Worm (Caenorhabditis elegans) whole organism, young adult: ENCODE measurements around the gene twk-16.

Experiments used
- B0261.1 ChIP-seq: sonication (generic microtip); optimal IDR thresholded peaks from 2 replicates; lab custom pipeline; 2016; ENCODE audit warnings: mild to moderate bottlenecking, missing genetic modification characterization, moderate library complexity, missing compliant biosample characterization
- D2030.7 ChIP-seq: fragments of 200-800 bp; sonication (Bioruptor generic); IDR thresholded peaks from 2 replicates; pipeline ENCODE4 v1.3.6; 2022; ENCODE audit warnings: missing genetic modification reagents, missing genetic modification characterization, missing compliant biosample characterization
- T07F8.4 ChIP-seq: sonication (generic microtip); optimal IDR thresholded peaks from 2 replicates; lab custom pipeline; 2016; ENCODE audit warnings: mild to moderate bottlenecking, missing genetic modification characterization, moderate library complexity, missing compliant biosample characterization
- T26A5.8 ChIP-seq: sonication (generic microtip); optimal IDR thresholded peaks from 2 replicates; lab custom pipeline; 2016; ENCODE audit warnings: missing genetic modification characterization, missing compliant biosample characterization
- Y53F4B.3 ChIP-seq: fragments of 200-800 bp; sonication (Bioruptor generic); IDR thresholded peaks from 2 replicates; pipeline ENCODE4 v1.3.6; 2022; ENCODE audit warnings: missing genetic modification reagents, missing genetic modification characterization, missing compliant biosample characterization
- Y67H2A.10 ChIP-seq: fragments of 200-800 bp; sonication (Bioruptor generic); conservative IDR thresholded peaks from 2 replicates; pipeline ENCODE4 v1.3.6; 2022; ENCODE audit warnings: missing genetic modification reagents, missing genetic modification characterization, missing compliant biosample characterization
- Y95B8A.8 ChIP-seq: fragments of 200-800 bp; sonication (Bioruptor generic); IDR thresholded peaks from 2 replicates; pipeline ENCODE4 v1.3.6; 2022; ENCODE audit warnings: missing genetic modification reagents, missing genetic modification characterization, missing compliant biosample characterization
- ama-1 ChIP-seq, 3 experiments: fragments of 150-350 bp in 1 of 3; sonication (generic microtip) in 2 of 3; optimal IDR thresholded peaks; 2 replicates each; lab custom pipeline; 2014 to 2018; ENCODE audit warnings: missing biosample characterization in 2 of 3, missing genetic modification characterization in 2 of 3, missing genetic modification reagents in 2 of 3
- atf-7 ChIP-seq: sonication (generic microtip); optimal IDR thresholded peaks from 2 replicates; lab custom pipeline; 2017; ENCODE audit warnings: mild to moderate bottlenecking, missing genetic modification characterization, missing compliant biosample characterization
- attf-3 ChIP-seq: fragments of 200-800 bp; sonication (Bioruptor generic); conservative IDR thresholded peaks from 2 replicates; pipeline ENCODE4 v1.3.6; 2022; ENCODE audit warnings: missing genetic modification reagents, missing genetic modification characterization, missing compliant biosample characterization
- bed-2 ChIP-seq: fragments of 200-800 bp; sonication (Bioruptor generic); IDR thresholded peaks from 2 replicates; pipeline ENCODE4 v1.3.6; 2022; ENCODE audit warnings: missing genetic modification reagents, missing genetic modification characterization, missing compliant biosample characterization
- cebp-1 ChIP-seq, 2 experiments: fragments of 200-800 bp in 1 of 2; sonication (Bioruptor generic) in 1 of 2; sonication (generic microtip) in 1 of 2; IDR thresholded peaks in 1 of 2; optimal IDR thresholded peaks in 1 of 2; 2 replicates each; pipeline versions ENCODE4 v1.3.6 to Lab custom; 2017 to 2022; ENCODE audit warnings: missing compliant biosample characterization in 2 of 2, missing genetic modification characterization in 2 of 2, mild to moderate bottlenecking in 1 of 2, missing genetic modification reagents in 1 of 2, moderate library complexity in 1 of 2
- ceh-91 ChIP-seq: fragments of 200-800 bp; sonication (Bioruptor generic); IDR thresholded peaks from 2 replicates; pipeline ENCODE4 v1.3.6; 2022; ENCODE audit warnings: missing genetic modification reagents, missing genetic modification characterization, missing compliant biosample characterization
- dox-1 ChIP-seq: fragments of 200-800 bp; sonication (Bioruptor generic); IDR thresholded peaks from 2 replicates; pipeline ENCODE4 v1.3.6; 2022; ENCODE audit warnings: missing genetic modification reagents, missing genetic modification characterization, missing compliant biosample characterization
- dpl-1 ChIP-seq: fragments of 150-350 bp; optimal IDR thresholded peaks from 2 replicates; lab custom pipeline; 2014; ENCODE audit warnings: missing biosample characterization, missing genetic modification reagents, missing genetic modification characterization
- efl-1 ChIP-seq: fragments of 150-350 bp; optimal IDR thresholded peaks from 2 replicates; lab custom pipeline; 2014; ENCODE audit warnings: missing biosample characterization, missing genetic modification reagents, missing genetic modification characterization
- egrh-3 ChIP-seq: fragments of 200-800 bp; sonication (Bioruptor generic); IDR thresholded peaks from 2 replicates; pipeline ENCODE4 v1.3.6; 2022; ENCODE audit warnings: missing genetic modification reagents, missing genetic modification characterization, missing compliant biosample characterization
- ekl-4 ChIP-seq: fragments of 200-800 bp; sonication (Bioruptor generic); IDR thresholded peaks from 2 replicates; pipeline ENCODE4 v1.3.6; 2022; ENCODE audit warnings: missing genetic modification reagents, missing genetic modification characterization, missing compliant biosample characterization
- hmg-1.2 ChIP-seq: fragments of 200-800 bp; sonication (Bioruptor generic); IDR thresholded peaks from 2 replicates; pipeline ENCODE4 v1.3.6; 2022; ENCODE audit warnings: missing genetic modification reagents, missing genetic modification characterization, missing compliant biosample characterization
- let-607 ChIP-seq, 2 experiments: fragments of 200-800 bp in 1 of 2; sonication (Bioruptor generic) in 1 of 2; sonication (generic microtip) in 1 of 2; optimal IDR thresholded peaks; 2 replicates each; lab custom pipeline; 2016 to 2018; ENCODE audit warnings: mild to moderate bottlenecking in 2 of 2, missing compliant biosample characterization in 2 of 2, missing genetic modification characterization in 2 of 2, moderate library complexity in 2 of 2, missing genotype in 1 of 2
- lin-26 ChIP-seq: fragments of 200-800 bp; sonication (Bioruptor generic); IDR thresholded peaks from 2 replicates; pipeline ENCODE4 v1.3.6; 2022; ENCODE audit warnings: missing genetic modification reagents, missing genetic modification characterization, missing compliant biosample characterization
- lin-54 ChIP-seq: fragments of 200-800 bp; sonication (Bioruptor generic); optimal IDR thresholded peaks from 2 replicates; lab custom pipeline; 2018; ENCODE audit warnings: mild to moderate bottlenecking, missing genetic modification characterization, missing compliant biosample characterization
- lsl-1 ChIP-seq: fragments of 200-800 bp; sonication (Bioruptor generic); optimal IDR thresholded peaks from 2 replicates; lab custom pipeline; 2018; ENCODE audit warnings: mild to moderate bottlenecking, missing genetic modification characterization, moderate library complexity, missing compliant biosample characterization
- madf-3 ChIP-seq: fragments of 200-800 bp; sonication (Bioruptor generic); IDR thresholded peaks from 2 replicates; pipeline ENCODE4 v1.3.6; 2022; ENCODE audit warnings: missing genetic modification reagents, missing genetic modification characterization, missing compliant biosample characterization
- madf-6 ChIP-seq: fragments of 200-800 bp; sonication (Bioruptor generic); IDR thresholded peaks from 2 replicates; pipeline ENCODE4 v1.3.6; 2022; ENCODE audit warnings: missing genetic modification reagents, missing genetic modification characterization, missing compliant biosample characterization
- mel-28 ChIP-seq: sonication (generic microtip); optimal IDR thresholded peaks from 2 replicates; lab custom pipeline; 2016; ENCODE audit warnings: borderline replicate concordance, mild to moderate bottlenecking, missing genetic modification characterization, missing compliant biosample characterization
- pbrm-1 ChIP-seq: fragments of 200-800 bp; sonication (Bioruptor generic); IDR thresholded peaks from 2 replicates; pipeline ENCODE4 v1.3.6; 2022; ENCODE audit warnings: missing genetic modification reagents, missing genetic modification characterization, missing compliant biosample characterization
- pha-4 ChIP-seq: fragments of 150-350 bp; sonication (generic microtip); optimal IDR thresholded peaks from 2 replicates; lab custom pipeline; 2014; ENCODE audit warnings: missing biosample characterization, missing genetic modification reagents, missing genetic modification characterization
- rcor-1 ChIP-seq: fragments of 200-800 bp; sonication (Bioruptor generic); IDR thresholded peaks from 2 replicates; pipeline ENCODE4 v1.3.6; 2022; ENCODE audit warnings: missing genetic modification reagents, missing genetic modification characterization, missing compliant biosample characterization
- rec-8 ChIP-seq, 2 experiments: sonication (generic microtip); optimal IDR thresholded peaks; 2 replicates each; lab custom pipeline; 2016; ENCODE audit warnings: mild to moderate bottlenecking in 2 of 2, missing genetic modification characterization in 2 of 2, missing genetic modification reagents in 2 of 2, missing genotype in 2 of 2, missing biosample characterization in 1 of 2, missing compliant biosample characterization in 1 of 2, moderate library complexity in 1 of 2
- rpc-1 ChIP-seq, 2 experiments: fragments of 150-350 bp in 1 of 2; sonication (generic microtip) in 1 of 2; optimal IDR thresholded peaks; 2 replicates each; lab custom pipeline; 2014 to 2018; ENCODE audit warnings: missing biosample characterization in 1 of 2, missing genetic modification characterization in 1 of 2, missing genetic modification reagents in 1 of 2, missing genotype in 1 of 2
- snpc-1.3 ChIP-seq: sonication (generic microtip); optimal IDR thresholded peaks from 2 replicates; lab custom pipeline; 2017; ENCODE audit warnings: missing genetic modification characterization, mild to moderate bottlenecking, missing compliant biosample characterization, antibody characterized with exemption, moderate library complexity, missing genotype, missing genetic modification reagents; ENCODE audit not compliant: insufficient read depth
- snpc-4 ChIP-seq, 5 experiments: fragments of 150-350 bp in 1 of 5; sonication (generic microtip) in 4 of 5; optimal IDR thresholded peaks; 2 replicates each; lab custom pipeline; 2014 to 2018; ENCODE audit warnings: missing genetic modification characterization in 5 of 5, missing biosample characterization in 3 of 5, antibody characterized with exemption in 2 of 5, mild to moderate bottlenecking in 2 of 5, missing compliant biosample characterization in 2 of 5, missing genotype in 2 of 5, moderate library complexity in 2 of 5, missing genetic modification reagents in 1 of 5
- somi-1 ChIP-seq: fragments of 200-800 bp; sonication (Bioruptor generic); optimal IDR thresholded peaks from 2 replicates; lab custom pipeline; 2018; ENCODE audit warnings: mild to moderate bottlenecking, missing genetic modification characterization, missing compliant biosample characterization
- tbx-9 ChIP-seq: sonication (generic microtip); optimal IDR thresholded peaks from 2 replicates; lab custom pipeline; 2016; ENCODE audit warnings: borderline replicate concordance, missing genetic modification characterization, inconsistent platforms, missing compliant biosample characterization
- xnd-1 ChIP-seq: sonication (generic microtip); optimal IDR thresholded peaks from 2 replicates; lab custom pipeline; 2016; ENCODE audit warnings: missing genotype, missing genetic modification reagents, missing genetic modification characterization, missing compliant biosample characterization
- zfh-2 ChIP-seq: fragments of 200-800 bp; sonication (Bioruptor generic); conservative IDR thresholded peaks from 2 replicates; pipeline ENCODE4 v1.3.6; 2022; ENCODE audit warnings: missing genetic modification reagents, missing genetic modification characterization, missing compliant biosample characterization
- zim-3 ChIP-seq: sonication (generic microtip); optimal IDR thresholded peaks from 2 replicates; lab custom pipeline; 2017; ENCODE audit warnings: mild to moderate bottlenecking, missing genetic modification characterization, moderate library complexity, missing compliant biosample characterization
- ztf-26 ChIP-seq: sonication (generic microtip); optimal IDR thresholded peaks from 2 replicates; lab custom pipeline; 2017; ENCODE audit warnings: missing genetic modification characterization, missing compliant biosample characterization
- ztf-28 ChIP-seq: fragments of 200-800 bp; sonication (Bioruptor generic); IDR thresholded peaks from 2 replicates; pipeline ENCODE4 v1.3.6; 2022; ENCODE audit warnings: missing genetic modification reagents, missing genetic modification characterization, missing compliant biosample characterization
- ztf-3 ChIP-seq: fragments of 200-800 bp; sonication (Bioruptor generic); optimal IDR thresholded peaks from 2 replicates; lab custom pipeline; 2018; ENCODE audit warnings: mild to moderate bottlenecking, missing genetic modification characterization, missing compliant biosample characterization
- ztf-6 ChIP-seq: fragments of 200-800 bp; sonication (Bioruptor generic); IDR thresholded peaks from 2 replicates; pipeline ENCODE4 v1.3.6; 2022; ENCODE audit warnings: missing genetic modification reagents, missing genetic modification characterization, missing compliant biosample characterization

twk-16 gene

ce11 chrX:3087647-3088046 lies 6.7 kb downstream of the twk-16 start:
- TF ChIP-seq ekl-4 (GFP tag; lab: Robert Waterston, UW) = no peak
- no peak for TF ChIP-seq rec-8 (tag; optimal IDR thresholded peaks at IDR 0.05; lab: Kevin White, UChicago)
- TF ChIP-seq cebp-1 (GFP tag; IDR thresholded peaks at IDR 0.05; lab: Robert Waterston, UW) = peak; percentile 69; the same call in 1 of the 2 replicates
- TF ChIP-seq cebp-1 (tag; optimal IDR thresholded peaks at IDR 0.05; lab: Kevin White, UChicago) = peak; percentile 91

DNA sequence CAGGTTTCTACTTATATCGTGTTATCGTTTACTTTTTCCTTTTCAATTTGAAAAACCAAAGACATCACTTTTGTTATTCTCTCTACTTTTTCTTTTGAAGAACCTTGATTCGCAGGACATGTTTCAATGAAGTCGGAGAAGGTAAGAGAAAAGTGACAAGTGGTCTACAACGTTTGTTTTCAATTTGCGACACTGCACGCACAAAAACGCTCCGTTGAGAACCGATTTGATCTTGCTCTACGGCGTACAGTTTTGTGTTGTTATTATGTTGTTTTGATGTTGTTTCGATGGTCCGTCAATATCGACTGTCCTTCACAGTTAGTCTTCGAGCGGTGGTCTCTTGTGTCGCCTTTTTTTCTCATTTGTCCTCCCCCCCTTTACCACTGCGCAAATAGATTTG lies 8.5 kb downstream of the twk-16 start, which contains the start of gene pccb-1:
Gene pccb-1 (plus strand): TSS at position 127 of the 400 bp plus-strand sequence.
- TF ChIP-seq lsl-1 (GFP tag; lab: Kevin White, UChicago) (no peak), efl-1 (peak; percentile 31)

DNA sequence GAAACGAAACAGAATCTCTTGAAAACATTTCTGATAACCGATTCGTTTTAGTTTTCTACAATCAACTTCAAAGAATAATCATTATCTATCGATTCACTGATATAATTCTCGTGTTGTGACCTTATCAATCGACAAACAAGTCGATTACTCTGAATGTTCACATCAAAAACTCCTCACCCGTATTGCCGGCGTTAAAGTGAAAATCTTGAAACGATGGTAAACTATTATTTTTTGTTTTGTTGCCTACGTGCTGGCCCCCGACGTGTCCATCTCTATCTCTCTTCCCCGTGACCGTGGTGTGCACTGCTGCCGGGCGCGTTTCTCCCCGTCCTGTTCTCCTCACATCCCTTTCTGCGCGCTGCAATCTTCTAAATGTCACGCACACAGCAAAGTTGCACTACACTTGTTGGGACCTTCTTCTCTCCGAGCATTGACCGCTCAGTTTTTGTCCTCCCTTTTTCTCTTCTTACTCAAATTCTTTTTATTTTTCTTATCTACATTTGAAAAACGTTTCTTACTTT lies 9.0 kb downstream of the twk-16 start:
- TF ChIP-seq D2030.7 (GFP tag; lab: Robert Waterston, UW) (no peak), snpc-4 (GFP tag; optimal IDR thresholded peaks at IDR 0.05; lab: Kevin White, UChicago) (no peak), snpc-4 (tag; optimal IDR thresholded peaks at IDR 0.05; lab: Kevin White, UChicago) (peak in 1 of 4 experiments; percentile 23), madf-3 (GFP tag; lab: Robert Waterston, UW) (no peak), dpl-1 (no peak), pbrm-1 (GFP tag; lab: Robert Waterston, UW) (no peak), ama-1 (optimal IDR thresholded peaks at IDR 0.05; lab: Kevin White, UChicago) (no peak), ama-1 (GFP tag; optimal IDR thresholded peaks at IDR 0.05; lab: Kevin White, UChicago) (no peak), zim-3 (tag; lab: Kevin White, UChicago) (no peak), ztf-6 (no peak), Y53F4B.3 (GFP tag; lab: Robert Waterston, UW) (no peak), ztf-3 (GFP tag; lab: Kevin White, UChicago) (no peak), bed-2 (no peak), lin-54 (GFP tag; lab: Kevin White, UChicago) (no peak), dox-1 (GFP tag; lab: Robert Waterston, UW) (peak; percentile 45; the same call in 1 of the 2 replicates), somi-1 (GFP tag; lab: Kevin White, UChicago) (peak; percentile 21), pha-4 (tag; lab: Kevin White, UChicago) (no peak), atf-7 (tag; lab: Kevin White, UChicago) (no peak), snpc-1.3 (tag; lab: Kevin White, UChicago) (no peak), T07F8.4 (tag; lab: Kevin White, UChicago) (no peak), madf-6 (GFP tag; lab: Robert Waterston, UW) (no peak), rcor-1 (GFP tag; lab: Robert Waterston, UW) (no peak), egrh-3 (GFP tag; lab: Robert Waterston, UW) (0 out of 2 replicates have a peak, but pooled peaks have one; percentile 19), hmg-1.2 (peak; percentile 19; the same call in 1 of the 2 replicates), ztf-28 (no peak), mel-28 (tag; lab: Kevin White, UChicago) (no peak), lin-26 (no peak), Y95B8A.8 (GFP tag; lab: Robert Waterston, UW) (no peak), ztf-26 (tag; lab: Kevin White, UChicago) (no peak), ceh-91 (no peak), T26A5.8 (no peak), attf-3 (GFP tag; lab: Robert Waterston, UW) (no peak), rpc-1 (optimal IDR thresholded peaks at IDR 0.05; lab: Kevin White, UChicago) (no peak), rpc-1 (tag; optimal IDR thresholded peaks at IDR 0.05; lab: Kevin White, UChicago) (no peak), zfh-2 (GFP tag; lab: Robert Waterston, UW) (peak; percentile 87), B0261.1 (no peak), let-607 (tag; optimal IDR thresholded peaks at IDR 0.05; lab: Kevin White, UChicago) (peak in 1 of 2 experiments; percentile 2), Y67H2A.10 (no peak), xnd-1 (tag; lab: Kevin White, UChicago) (no peak), tbx-9 (tag; lab: Kevin White, UChicago) (no peak)
